Worm (Caenorhabditis elegans) whole organism, L4 larva: ENCODE results near the gene tofu-2.
"Not testable (repeated sequence)": the region's sequence is repeated elsewhere in the genome, so short reads cannot be mapped to it uniquely, and the experiment has no call there.

Experiments used
- daf-16 ChIP-seq, 3 experiments: sonication (generic microtip); optimal IDR thresholded peaks; 2 replicates each; lab custom pipeline; 2016 to 2017; ENCODE audit warnings: missing genetic modification characterization in 3 of 3, missing genetic modification reagents in 3 of 3, mild to moderate bottlenecking in 2 of 3, missing compliant biosample characterization in 2 of 3, missing biosample characterization in 1 of 3, moderate library complexity in 1 of 3
- lin-15B ChIP-seq: fragments of 150-350 bp; sonication (generic microtip); optimal IDR thresholded peaks from 3 replicates; lab custom pipeline; 2014; ENCODE audit warnings: missing biosample characterization, missing genetic modification characterization
- nhr-28 ChIP-seq: fragments of 150-350 bp; optimal IDR thresholded peaks from 2 replicates; lab custom pipeline; 2014; ENCODE audit warnings: missing biosample characterization, missing genetic modification characterization
- nhr-77 ChIP-seq: fragments of 150-350 bp; optimal IDR thresholded peaks from 2 replicates; lab custom pipeline; 2014; ENCODE audit warnings: missing biosample characterization, missing genetic modification characterization
- zag-1 ChIP-seq: fragments of 150-350 bp; optimal IDR thresholded peaks from 2 replicates; lab custom pipeline; 2014; ENCODE audit warnings: missing biosample characterization, missing genetic modification characterization

DNA sequence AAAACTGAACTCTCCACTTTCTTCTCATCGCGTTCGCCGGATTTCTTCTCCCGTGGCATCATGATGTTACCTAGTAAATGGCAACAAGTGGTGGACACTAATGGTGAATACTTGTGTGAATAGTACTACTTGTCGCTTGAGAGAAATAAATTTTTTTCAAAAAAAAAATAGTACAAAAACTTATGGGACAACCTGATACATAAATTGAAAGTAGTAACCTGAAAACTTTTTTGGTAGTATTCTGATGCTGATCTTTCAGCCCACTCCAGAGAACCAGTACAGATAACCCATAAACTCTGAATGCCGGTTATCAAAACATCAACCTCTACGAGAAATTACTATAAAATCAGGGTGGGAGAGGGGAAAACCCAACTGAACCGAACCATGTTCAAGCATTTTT lies 6.7 kb upstream of the tofu-2 start, which contains the start of gene Y57E12AL.2:
- not testable (repeated sequence) for TF ChIP-seq daf-16 (GFP tag; optimal IDR thresholded peaks at IDR 0.05; lab: Kevin White, UChicago); daf-16 (tag; optimal IDR thresholded peaks at IDR 0.05; lab: Kevin White, UChicago); zag-1; lin-15B (tag; lab: Kevin White, UChicago); nhr-77 (tag; lab: Kevin White, UChicago); nhr-28 (tag; lab: Kevin White, UChicago)
